Fruit fly (Drosophila melanogaster) whole organism, embryonic: ENCODE results near the gene CG7295.

ENCODE experiments used
- ATbp ChIP-seq: fragments of 200-800 bp; sonication (Bioruptor generic); optimal IDR thresholded peaks from 2 replicates; lab custom pipeline; 2017; ENCODE audit warnings: missing biosample characterization, mild to moderate bottlenecking, missing genetic modification characterization, missing genetic modification reagents
- Adf1 ChIP-seq: fragments of 200-800 bp; sonication (Bioruptor generic); IDR thresholded peaks from 2 replicates; pipeline ENCODE4 v1.3.6; 2022; ENCODE audit warnings: missing biosample characterization, missing genetic modification characterization
- Aef1 ChIP-seq: fragments of 200-800 bp; sonication (Bioruptor generic); IDR thresholded peaks from 3 replicates; pipeline ENCODE4 v1.3.6; 2022; ENCODE audit warnings: missing biosample characterization, missing genetic modification characterization
- BEAF-32 ChIP-seq: fragments of 200-800 bp; sonication (Bioruptor generic); optimal IDR thresholded peaks from 3 replicates; lab custom pipeline; 2017; ENCODE audit warnings: missing biosample characterization, missing genetic modification characterization, mild to moderate bottlenecking, moderate library complexity, missing genetic modification reagents
- BtbVII ChIP-seq: fragments of 200-800 bp; sonication (Bioruptor generic); optimal IDR thresholded peaks from 3 replicates; lab custom pipeline; 2017; ENCODE audit warnings: missing biosample characterization, mild to moderate bottlenecking, missing genetic modification characterization
- CG10979 ChIP-seq: fragments of 200-800 bp; sonication (Bioruptor generic); optimal IDR thresholded peaks from 2 replicates; lab custom pipeline; 2018; ENCODE audit warnings: missing biosample characterization, mild to moderate bottlenecking, missing genetic modification characterization, moderate library complexity
- CG11398 ChIP-seq: fragments of 200-800 bp; sonication (Bioruptor generic); optimal IDR thresholded peaks from 2 replicates; lab custom pipeline; 2016; ENCODE audit warnings: missing biosample characterization, missing genetic modification characterization
- CG12219 ChIP-seq: fragments of 200-800 bp; sonication (Bioruptor generic); optimal IDR thresholded peaks from 3 replicates; lab custom pipeline; 2018; ENCODE audit warnings: missing biosample characterization, mild to moderate bottlenecking, missing genetic modification characterization
- CG1602 ChIP-seq: fragments of 200-800 bp; sonication (Bioruptor generic); optimal IDR thresholded peaks from 3 replicates; lab custom pipeline; 2016; ENCODE audit warnings: missing biosample characterization, missing genetic modification characterization
- CG17328 ChIP-seq: fragments of 200-800 bp; sonication (Bioruptor generic); IDR thresholded peaks from 2 replicates; pipeline ENCODE4 v1.3.6; 2022; ENCODE audit warnings: missing biosample characterization, missing genetic modification characterization
- CG17359 ChIP-seq: fragments of 200-800 bp; sonication (Bioruptor generic); optimal IDR thresholded peaks from 3 replicates; lab custom pipeline; 2018; ENCODE audit warnings: missing biosample characterization, mild to moderate bottlenecking, missing genetic modification characterization, moderate library complexity
- CG3407 ChIP-seq: fragments of 200-800 bp; sonication (Bioruptor generic); optimal IDR thresholded peaks from 2 replicates; lab custom pipeline; 2018; ENCODE audit warnings: missing biosample characterization, mild to moderate bottlenecking, missing genetic modification characterization
- CG34422 ChIP-seq: fragments of 200-800 bp; sonication (Bioruptor generic); IDR thresholded peaks from 3 replicates; pipeline ENCODE4 v1.3.6; 2022; ENCODE audit warnings: missing biosample characterization, missing genetic modification characterization
- CG6765 ChIP-seq: fragments of 200-800 bp; sonication (Bioruptor generic); optimal IDR thresholded peaks from 3 replicates; lab custom pipeline; 2017; ENCODE audit warnings: missing biosample characterization, mild to moderate bottlenecking, missing genetic modification characterization
- CG7357 ChIP-seq: fragments of 200-800 bp; sonication (Bioruptor generic); IDR thresholded peaks from 3 replicates; pipeline ENCODE4 v1.3.6; 2022; ENCODE audit warnings: missing biosample characterization, missing genetic modification characterization
- CG7786 ChIP-seq: fragments of 200-800 bp; sonication (Bioruptor generic); optimal IDR thresholded peaks from 2 replicates; lab custom pipeline; 2016; ENCODE audit warnings: missing biosample characterization, missing genetic modification characterization
- CG9609 ChIP-seq: fragments of 200-800 bp; sonication (Bioruptor generic); optimal IDR thresholded peaks from 3 replicates; lab custom pipeline; 2016; ENCODE audit warnings: missing biosample characterization, missing genetic modification characterization
- CTCF ChIP-seq: fragments of 200-800 bp; sonication (Bioruptor generic); optimal IDR thresholded peaks from 2 replicates; lab custom pipeline; 2017; ENCODE audit warnings: missing biosample characterization, mild to moderate bottlenecking, missing genetic modification characterization, moderate library complexity
- E2f1 ChIP-seq: fragments of 200-800 bp; sonication (Bioruptor generic); IDR thresholded peaks from 2 replicates; pipeline ENCODE4 v1.3.6; 2022; ENCODE audit warnings: missing biosample characterization, missing genetic modification characterization
- E2f2 ChIP-seq: fragments of 200-800 bp; sonication (Bioruptor generic); IDR thresholded peaks from 2 replicates; pipeline ENCODE4 v1.3.6; 2022; ENCODE audit warnings: missing biosample characterization, missing genetic modification characterization
- Hmr ChIP-seq: fragments of 200-800 bp; sonication (Bioruptor generic); optimal IDR thresholded peaks from 3 replicates; lab custom pipeline; 2017; ENCODE audit warnings: mild to moderate bottlenecking, missing biosample characterization, missing genetic modification reagents, missing genetic modification characterization
- Hr51 ChIP-seq, 2 experiments: fragments of 200-800 bp; sonication (Bioruptor generic); optimal IDR thresholded peaks; 2 replicates in 1 of 2; 3 replicates in 1 of 2; lab custom pipeline; 2016 to 2018; ENCODE audit warnings: missing biosample characterization in 2 of 2, missing genetic modification characterization in 2 of 2, mild to moderate bottlenecking in 1 of 2, moderate library complexity in 1 of 2
- Med ChIP-seq: fragments of 200-800 bp; sonication (Bioruptor generic); peaks from one replicate; lab custom pipeline; 2016; ENCODE audit warnings: missing biosample characterization, missing genetic modification characterization, mild to moderate bottlenecking, inconsistent platforms, moderate library complexity
- Ptx1 ChIP-seq: fragments of 200-800 bp; sonication (Bioruptor generic); IDR thresholded peaks from 2 replicates; pipeline ENCODE4 v1.3.6; 2022; ENCODE audit warnings: missing biosample characterization, missing genetic modification characterization
- Six4 ChIP-seq: fragments of 200-800 bp; sonication (Bioruptor generic); optimal IDR thresholded peaks from 2 replicates; lab custom pipeline; 2016; ENCODE audit warnings: missing biosample characterization, missing genetic modification characterization
- Usf ChIP-seq: fragments of 200-800 bp; sonication (Bioruptor generic); optimal IDR thresholded peaks from 2 replicates; lab custom pipeline; 2017; ENCODE audit warnings: missing genotype, missing biosample characterization, missing genetic modification characterization
- amos ChIP-seq: fragments of 200-800 bp; sonication (Bioruptor generic); IDR thresholded peaks from 2 replicates; pipeline ENCODE4 v1.3.6; 2022; ENCODE audit warnings: missing biosample characterization, missing genetic modification characterization; ENCODE audit not compliant: partially characterized antibody
- ap ChIP-seq: fragments of 200-800 bp; sonication (Bioruptor generic); IDR thresholded peaks from 2 replicates; pipeline ENCODE4 v1.3.6; 2022; ENCODE audit warnings: missing biosample characterization, missing genetic modification characterization
- croc ChIP-seq: fragments of 200-800 bp; sonication (Bioruptor generic); conservative IDR thresholded peaks from 3 replicates; pipeline ENCODE4 v1.3.6; 2022; ENCODE audit warnings: missing biosample characterization, missing genetic modification characterization
- esg ChIP-seq: fragments of 200-800 bp; sonication (Bioruptor generic); conservative IDR thresholded peaks from 2 replicates; pipeline ENCODE4 v1.3.6; 2022; ENCODE audit warnings: missing biosample characterization, missing genetic modification characterization
- eve ChIP-seq, 2 experiments: fragments of >200 bp; optimal IDR thresholded peaks; 2 replicates each; lab custom pipeline; 2017; ENCODE audit warnings: missing biosample characterization in 2 of 2, missing genetic modification characterization in 2 of 2
- fd96Cb ChIP-seq: fragments of 200-800 bp; sonication (Bioruptor generic); optimal IDR thresholded peaks from 2 replicates; lab custom pipeline; 2018; ENCODE audit warnings: missing biosample characterization, mild to moderate bottlenecking, missing genetic modification characterization, moderate library complexity
- gsb-n ChIP-seq: fragments of 200-800 bp; sonication (Bioruptor generic); optimal IDR thresholded peaks from 3 replicates; lab custom pipeline; 2018; ENCODE audit warnings: missing biosample characterization, mild to moderate bottlenecking, missing genetic modification characterization
- hth ChIP-seq: fragments of >200 bp; optimal IDR thresholded peaks from 2 replicates; lab custom pipeline; 2017; ENCODE audit warnings: inconsistent platforms
- ind ChIP-seq: fragments of 200-800 bp; sonication (Bioruptor generic); optimal IDR thresholded peaks from 3 replicates; lab custom pipeline; 2016; ENCODE audit warnings: missing biosample characterization, missing genetic modification characterization
- jigr1 ChIP-seq: fragments of 200-800 bp; sonication (Bioruptor generic); IDR thresholded peaks from 3 replicates; pipeline ENCODE4 v1.3.6; 2022; ENCODE audit warnings: missing biosample characterization, missing genetic modification characterization
- kah ChIP-seq: fragments of 200-800 bp; sonication (Bioruptor generic); optimal IDR thresholded peaks from 2 replicates; lab custom pipeline; 2018; ENCODE audit warnings: missing biosample characterization, mild to moderate bottlenecking, missing genetic modification characterization
- lab ChIP-seq: fragments of 200-800 bp; sonication (Bioruptor generic); optimal IDR thresholded peaks from 3 replicates; lab custom pipeline; 2017; ENCODE audit warnings: missing biosample characterization, missing genetic modification characterization, mild to moderate bottlenecking, moderate library complexity, missing genetic modification reagents
- prd ChIP-seq, 3 experiments: fragments of >200 bp in 2 of 3; fragments of 200-800 bp in 1 of 3; sonication (Bioruptor generic) in 1 of 3; optimal IDR thresholded peaks in 2 of 3; IDR thresholded peaks in 1 of 3; 2 replicates in 2 of 3; 3 replicates in 1 of 3; pipeline versions ENCODE4 v1.3.6 to Lab custom; 2017 to 2022; ENCODE audit warnings: missing biosample characterization in 1 of 3, missing genetic modification characterization in 1 of 3
- ranshi ChIP-seq: fragments of 200-800 bp; sonication (Bioruptor generic); IDR thresholded peaks from 2 replicates; pipeline ENCODE4 v1.3.6; 2022; ENCODE audit warnings: missing biosample characterization, missing genetic modification characterization
- scrt ChIP-seq: fragments of 200-800 bp; sonication (Bioruptor generic); optimal IDR thresholded peaks from 2 replicates; lab custom pipeline; 2018; ENCODE audit warnings: missing biosample characterization, mild to moderate bottlenecking, missing genetic modification characterization, moderate library complexity
- sd ChIP-seq: fragments of 200-800 bp; sonication (Bioruptor generic); optimal IDR thresholded peaks from 3 replicates; lab custom pipeline; 2018; ENCODE audit warnings: missing biosample characterization, mild to moderate bottlenecking, missing genetic modification characterization, moderate library complexity
- seq ChIP-seq: fragments of 200-800 bp; sonication (Bioruptor generic); IDR thresholded peaks from 2 replicates; pipeline ENCODE4 v1.3.6; 2022; ENCODE audit warnings: missing biosample characterization, missing genetic modification characterization
- sisA ChIP-seq: fragments of 200-800 bp; sonication (Bioruptor generic); IDR thresholded peaks from 2 replicates; pipeline ENCODE4 v1.3.6; 2022; ENCODE audit warnings: missing biosample characterization, missing genetic modification characterization
- sob ChIP-seq: fragments of 200-800 bp; sonication (Bioruptor generic); IDR thresholded peaks from 2 replicates; pipeline ENCODE4 v1.3.6; 2022; ENCODE audit warnings: missing biosample characterization, missing genetic modification characterization
- sr ChIP-seq: fragments of 200-800 bp; sonication (Bioruptor generic); IDR thresholded peaks from 3 replicates; pipeline ENCODE4 v1.3.6; 2022; ENCODE audit warnings: missing biosample characterization, missing genetic modification characterization
- sug ChIP-seq: fragments of 200-800 bp; optimal IDR thresholded peaks from 2 replicates; lab custom pipeline; 2019; ENCODE audit warnings: missing biosample characterization, mild to moderate bottlenecking, missing genetic modification characterization, moderate library complexity
- ttk ChIP-seq: fragments of 200-800 bp; sonication (Bioruptor generic); IDR thresholded peaks from 2 replicates; pipeline ENCODE4 v2.1.2; 2022; ENCODE audit warnings: missing biosample characterization, missing genetic modification characterization
- usp ChIP-seq: fragments of >200 bp; optimal IDR thresholded peaks from 2 replicates; lab custom pipeline; 2017; ENCODE audit warnings: missing biosample characterization, missing genetic modification characterization
- z ChIP-seq: fragments of 200-800 bp; sonication (Bioruptor generic); IDR thresholded peaks from 3 replicates; pipeline ENCODE4 v1.3.6; 2022; ENCODE audit warnings: missing biosample characterization, missing genetic modification characterization
- zen2 ChIP-seq: fragments of 200-800 bp; sonication (Bioruptor generic); IDR thresholded peaks from 3 replicates; pipeline ENCODE4 v1.3.6; 2022; ENCODE audit warnings: missing biosample characterization, missing genetic modification characterization; ENCODE audit not compliant: partially characterized antibody
- zfh1 ChIP-seq: fragments of 200-800 bp; sonication (Bioruptor generic); IDR thresholded peaks from 3 replicates; pipeline ENCODE4 v1.3.6; 2022; ENCODE audit warnings: missing biosample characterization, missing genetic modification characterization

The CG7295 gene

DNA sequence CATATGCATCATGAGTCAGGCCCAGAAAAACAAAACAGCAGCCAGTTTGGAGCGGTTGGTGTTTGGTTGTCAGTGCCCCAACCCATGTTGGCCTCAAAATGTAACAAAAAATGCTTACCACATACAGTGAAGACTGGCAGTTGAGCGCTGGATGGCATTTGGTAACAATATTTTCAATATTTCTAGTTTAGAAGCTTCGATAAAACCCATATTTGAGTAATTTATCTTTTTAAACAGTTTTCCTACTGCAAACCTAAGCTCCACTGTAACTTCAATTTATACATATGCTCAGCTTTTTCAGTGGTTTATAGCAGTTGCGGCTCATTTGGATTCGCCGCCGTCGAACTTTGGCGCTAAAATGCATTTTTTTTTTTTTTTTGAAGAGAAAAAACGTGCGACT is 46.9 kb downstream of the CG7295 start (continued):
- TF ChIP-seq scrt (GFP tag; lab: Kevin White, UChicago) (no peak), BEAF-32 (GFP tag; lab: Kevin White, UChicago) (no peak), sob (GFP tag; lab: Robert Waterston, UW) (no peak), CG11398 (GFP tag; lab: Kevin White, UChicago) (no peak), zen2 (GFP tag; lab: Robert Waterston, UW) (no peak), amos (GFP tag; lab: Robert Waterston, UW) (no peak), E2f1 (GFP tag; lab: Robert Waterston, UW) (peak; percentile 68), ranshi (GFP tag; lab: Robert Waterston, UW) (peak; percentile 45), sisA (GFP tag; lab: Robert Waterston, UW) (peak; percentile 73), E2f2 (peak; percentile 35; the same call in 1 of the 2 replicates), Ptx1 (GFP tag; lab: Robert Waterston, UW) (peak; percentile 55), BtbVII (GFP tag; lab: Kevin White, UChicago) (no peak), CG34422 (GFP tag; lab: Robert Waterston, UW) (peak; percentile 77; the same call in 2 of the 3 replicates), sr (GFP tag; lab: Robert Waterston, UW) (peak; percentile 41; the same call in 1 of the 3 replicates), ATbp (GFP tag; lab: Kevin White, UChicago) (peak; percentile 77), fd96Cb (tag; lab: Kevin White, UChicago) (peak; percentile 36), usp (GFP tag; lab: Kevin White, UChicago) (no peak), CG3407 (peak; percentile 27), Usf (GFP tag; lab: Kevin White, UChicago) (no peak), Six4 (no peak), CG10979 (peak; percentile 40), CG6765 (GFP tag; lab: Kevin White, UChicago) (no peak), CG9609 (GFP tag; lab: Kevin White, UChicago) (no peak), eve (GFP tag; optimal IDR thresholded peaks at IDR 0.05; lab: Kevin White, UChicago) (peak in 1 of 2 experiments; percentile 60), gsb-n (tag; lab: Kevin White, UChicago) (peak; percentile 6), ap (GFP tag; lab: Robert Waterston, UW) (peak; percentile 58), sug (tag; lab: Kevin White, UChicago) (no peak), CG7786 (no peak), Hmr (no peak), jigr1 (GFP tag; lab: Robert Waterston, UW) (0 out of 3 replicates have a peak, but pooled peaks have one; percentile 32), CG7357 (no peak), kah (GFP tag; lab: Kevin White, UChicago) (no peak), hth (lab: Kevin White, UChicago) (no peak), esg (GFP tag; lab: Robert Waterston, UW) (peak; percentile 58), ind (GFP tag; lab: Kevin White, UChicago) (peak; percentile 40), seq (0 out of 2 replicates have a peak, but pooled peaks have one; percentile 48), CG1602 (GFP tag; lab: Kevin White, UChicago) (peak; percentile 5), sd (tag; lab: Kevin White, UChicago) (no peak), Hr51 (GFP tag; optimal IDR thresholded peaks at IDR 0.05; lab: Kevin White, UChicago) (peak in 1 of 2 experiments; percentile 59), CTCF (GFP tag; lab: Kevin White, UChicago) (no peak), prd (optimal IDR thresholded peaks at IDR 0.05; lab: Kevin White, UChicago) (no peak), prd (GFP tag; IDR thresholded peaks at IDR 0.05; lab: Robert Waterston, UW) (peak; percentile 74), ttk (GFP tag; lab: Robert Waterston, UW) (peak; percentile 67), Aef1 (GFP tag; lab: Robert Waterston, UW) (no peak), croc (GFP tag; lab: Robert Waterston, UW) (peak; percentile 35; the same call in 2 of the 3 replicates), CG17328 (GFP tag; lab: Robert Waterston, UW) (peak; percentile 61), Med (GFP tag; lab: Kevin White, UChicago) (peak; percentile 12), z (GFP tag; lab: Robert Waterston, UW) (no peak), Adf1 (GFP tag; lab: Robert Waterston, UW) (no peak), CG12219 (GFP tag; lab: Kevin White, UChicago) (peak; percentile 19), CG17359 (tag; lab: Kevin White, UChicago) (peak; percentile 74), lab (GFP tag; lab: Kevin White, UChicago) (peak; percentile 32), zfh1 (peak; percentile 71)
